Fruit fly (Drosophila melanogaster): Measurements from ENCODE around the gene CG43638.

dm6 chr3L:12013698-12014097, 30.7 kb upstream of the CG43638 start:
- TF ChIP-seq CG32121 (GFP tag; IDR thresholded peaks at IDR 0.05), result no peak
- TF ChIP-seq EcR (GFP tag; optimal IDR thresholded peaks at IDR 0.05), result no peak
- TF ChIP-seq D1 (tag; optimal IDR thresholded peaks at IDR 0.05), result peak; percentile 5
- TF ChIP-seq CG34367 (tag; optimal IDR thresholded peaks at IDR 0.05), result peak; percentile 6
- TF ChIP-seq Ets98B (GFP tag; IDR thresholded peaks at IDR 0.05), result 0 out of 2 replicates have a peak, but pooled peaks have one; percentile 30
- no peak for TF ChIP-seq Snoo (tag; optimal IDR thresholded peaks at IDR 0.05)
- TF ChIP-seq Pif1B (GFP tag; optimal IDR thresholded peaks at IDR 0.05), result peak; percentile 3
- TF ChIP-seq CG4496 (GFP tag; IDR thresholded peaks at IDR 0.05), result peak; percentile 41
- peak; percentile 38 for TF ChIP-seq CG9948 (tag; optimal IDR thresholded peaks at IDR 0.05)
- peak; percentile 41 for TF ChIP-seq CG15710 (tag; optimal IDR thresholded peaks at IDR 0.05)
- peak; percentile 54 for TF ChIP-seq CG8159 (tag; optimal IDR thresholded peaks at IDR 0.05)
- no peak for TF ChIP-seq gl (tag; optimal IDR thresholded peaks at IDR 0.05)

All from whole organism, pupa.